Worm (Caenorhabditis elegans) whole organism, mixed stage, embryonic: ENCODE results near the gene F54A3.2.

Experiments
- hlh-1 ChIP-seq: fragments of 150-350 bp; optimal IDR thresholded peaks from 2 replicates; lab custom pipeline; 2014; ENCODE audit warnings: missing biosample characterization, missing genetic modification reagents, missing genetic modification characterization
- lin-32 ChIP-seq: fragments of 200-800 bp; sonication (Bioruptor generic); optimal IDR thresholded peaks from 2 replicates; lab custom pipeline; 2018; ENCODE audit warnings: mild to moderate bottlenecking, missing genetic modification characterization, missing compliant biosample characterization
- mep-1 ChIP-seq: fragments of 150-350 bp; optimal IDR thresholded peaks from 2 replicates; lab custom pipeline; 2017; ENCODE audit warnings: missing biosample characterization, missing genetic modification reagents, missing genetic modification characterization, inconsistent platforms
- unc-120 ChIP-seq: sonication (generic microtip); optimal IDR thresholded peaks from 2 replicates; lab custom pipeline; 2017; ENCODE audit warnings: missing genetic modification characterization, missing compliant biosample characterization; ENCODE audit not compliant: poor library complexity, severe bottlenecking

- no peak for TF ChIP-seq hlh-1
- TF ChIP-seq unc-120 (tag; lab: Kevin White, UChicago), result no peak
- no peak for TF ChIP-seq mep-1 (tag; lab: Kevin White, UChicago)
- no peak for TF ChIP-seq lin-32 (GFP tag; lab: Kevin White, UChicago)
Measured at ce11 chrII:2284703-2285102, 41.3 kb downstream of the F54A3.2 start.
